Worm (Caenorhabditis elegans) whole organism, L2 larva: ENCODE results near the gene cest-17.

Experiments used
- C34F6.9 ChIP-seq: fragments of 150-350 bp; optimal IDR thresholded peaks from 2 replicates; lab custom pipeline; 2014; ENCODE audit warnings: missing biosample characterization, missing genetic modification characterization
- F13H6.1 ChIP-seq: sonication (generic microtip); optimal IDR thresholded peaks from 2 replicates; lab custom pipeline; 2016; ENCODE audit warnings: missing genetic modification characterization, missing compliant biosample characterization
- R02D3.7 ChIP-seq: fragments of 150-350 bp; optimal IDR thresholded peaks from 2 replicates; lab custom pipeline; 2014; ENCODE audit warnings: missing biosample characterization, missing genetic modification characterization
- Y55F3AM.14 ChIP-seq: fragments of 200-800 bp; sonication (Bioruptor generic); optimal IDR thresholded peaks from 2 replicates; lab custom pipeline; 2018; ENCODE audit warnings: mild to moderate bottlenecking, missing genetic modification characterization, missing compliant biosample characterization
- ZK546.5 ChIP-seq: sonication (generic microtip); optimal IDR thresholded peaks from 2 replicates; lab custom pipeline; 2017; ENCODE audit warnings: missing biosample characterization, missing genetic modification characterization
- blmp-1 ChIP-seq: sonication (generic microtip); optimal IDR thresholded peaks from 2 replicates; lab custom pipeline; 2017; ENCODE audit warnings: missing genetic modification characterization, mild to moderate bottlenecking, missing compliant biosample characterization, antibody characterized with exemption, moderate library complexity; ENCODE audit not compliant: insufficient read depth
- ceh-16 ChIP-seq: fragments of 150-350 bp; optimal IDR thresholded peaks from 2 replicates; lab custom pipeline; 2014; ENCODE audit warnings: missing biosample characterization, missing genetic modification characterization
- crh-2 ChIP-seq: sonication (generic microtip); optimal IDR thresholded peaks from 2 replicates; lab custom pipeline; 2017; ENCODE audit warnings: missing biosample characterization, missing genetic modification characterization
- dmd-4 ChIP-seq: sonication (generic microtip); optimal IDR thresholded peaks from 2 replicates; lab custom pipeline; 2017; ENCODE audit warnings: missing biosample characterization, missing genetic modification characterization
- egl-27 ChIP-seq: sonication (generic microtip); optimal IDR thresholded peaks from 3 replicates; lab custom pipeline; 2017; ENCODE audit warnings: missing biosample characterization, missing genetic modification reagents, missing genetic modification characterization
- elt-1 ChIP-seq: fragments of 150-350 bp; optimal IDR thresholded peaks from 2 replicates; lab custom pipeline; 2014; ENCODE audit warnings: missing biosample characterization, missing genetic modification characterization
- elt-3 ChIP-seq: sonication (generic microtip); optimal IDR thresholded peaks from 2 replicates; lab custom pipeline; 2017; ENCODE audit warnings: missing biosample characterization, missing genetic modification characterization
- fos-1 ChIP-seq: fragments of 150-350 bp; optimal IDR thresholded peaks from 2 replicates; lab custom pipeline; 2014; ENCODE audit warnings: missing biosample characterization, missing genetic modification characterization
- gmeb-1 ChIP-seq: fragments of 150-350 bp; optimal IDR thresholded peaks from 2 replicates; lab custom pipeline; 2014; ENCODE audit warnings: missing biosample characterization, missing genetic modification characterization
- lin-11 ChIP-seq: fragments of 150-350 bp; sonication (generic microtip); optimal IDR thresholded peaks from 2 replicates; lab custom pipeline; 2014; ENCODE audit warnings: missing biosample characterization, missing genetic modification characterization, inconsistent platforms, mixed read lengths
- lin-13 ChIP-seq: fragments of 150-350 bp; optimal IDR thresholded peaks from 2 replicates; lab custom pipeline; 2014; ENCODE audit warnings: missing biosample characterization, missing genetic modification reagents, missing genetic modification characterization
- lsy-2 ChIP-seq, 2 experiments: fragments of 150-350 bp in 1 of 2; sonication (generic microtip) in 1 of 2; optimal IDR thresholded peaks; 2 replicates each; lab custom pipeline; 2014 to 2017; ENCODE audit warnings: missing biosample characterization in 2 of 2, missing genetic modification characterization in 2 of 2
- mab-5 ChIP-seq: fragments of 150-350 bp; optimal IDR thresholded peaks from 2 replicates; lab custom pipeline; 2014; ENCODE audit warnings: missing biosample characterization, missing genetic modification characterization
- mbf-1 ChIP-seq: sonication (generic microtip); optimal IDR thresholded peaks from 2 replicates; lab custom pipeline; 2017; ENCODE audit warnings: missing biosample characterization, missing genetic modification characterization
- mdl-1 ChIP-seq, 2 experiments: fragments of 150-350 bp in 1 of 2; sonication (generic microtip) in 1 of 2; optimal IDR thresholded peaks; 2 replicates each; lab custom pipeline; 2017; ENCODE audit warnings: missing biosample characterization in 2 of 2, missing genetic modification characterization in 2 of 2
- nhr-10 ChIP-seq: sonication (generic microtip); optimal IDR thresholded peaks from 2 replicates; lab custom pipeline; 2017; ENCODE audit warnings: missing biosample characterization, missing genetic modification characterization
- nhr-11 ChIP-seq: fragments of 150-350 bp; optimal IDR thresholded peaks from 2 replicates; lab custom pipeline; 2014; ENCODE audit warnings: missing biosample characterization, missing genetic modification characterization
- nhr-12 ChIP-seq: fragments of 150-350 bp; optimal IDR thresholded peaks from 2 replicates; lab custom pipeline; 2014; ENCODE audit warnings: missing biosample characterization, missing genetic modification characterization
- nhr-129 ChIP-seq: fragments of 150-350 bp; optimal IDR thresholded peaks from 2 replicates; lab custom pipeline; 2014; ENCODE audit warnings: missing biosample characterization, missing genetic modification characterization
- nhr-21 ChIP-seq: fragments of 150-350 bp; optimal IDR thresholded peaks from 2 replicates; lab custom pipeline; 2014; ENCODE audit warnings: missing biosample characterization, missing genetic modification characterization
- nhr-23 ChIP-seq: fragments of 150-350 bp; optimal IDR thresholded peaks from 2 replicates; lab custom pipeline; 2014; ENCODE audit warnings: missing biosample characterization, missing genetic modification reagents, missing genetic modification characterization
- nhr-237 ChIP-seq: fragments of 150-350 bp; optimal IDR thresholded peaks from 2 replicates; lab custom pipeline; 2014; ENCODE audit warnings: missing biosample characterization, missing genetic modification characterization
- nhr-25 ChIP-seq: fragments of 150-350 bp; sonication (generic microtip); optimal IDR thresholded peaks from 3 replicates; lab custom pipeline; 2014; ENCODE audit warnings: missing biosample characterization, missing genetic modification characterization
- nhr-6 ChIP-seq: fragments of 150-350 bp; optimal IDR thresholded peaks from 2 replicates; lab custom pipeline; 2014; ENCODE audit warnings: missing biosample characterization, missing genetic modification characterization
- nhr-77 ChIP-seq: fragments of 150-350 bp; optimal IDR thresholded peaks from 2 replicates; lab custom pipeline; 2014; ENCODE audit warnings: missing biosample characterization, missing genetic modification characterization
- sma-3 ChIP-seq: sonication (generic microtip); optimal IDR thresholded peaks from 2 replicates; lab custom pipeline; 2016; ENCODE audit warnings: missing genetic modification reagents, missing genetic modification characterization, missing compliant biosample characterization
- sma-9 ChIP-seq, 2 experiments: fragments of 150-350 bp in 1 of 2; sonication (generic microtip) in 1 of 2; optimal IDR thresholded peaks; 2 replicates each; lab custom pipeline; 2014 to 2016; ENCODE audit warnings: missing genetic modification characterization in 2 of 2, mild to moderate bottlenecking in 1 of 2, missing biosample characterization in 1 of 2, missing compliant biosample characterization in 1 of 2, missing genetic modification reagents in 1 of 2, moderate library complexity in 1 of 2
- snpc-4 ChIP-seq: fragments of 150-350 bp; optimal IDR thresholded peaks from 2 replicates; lab custom pipeline; 2014; ENCODE audit warnings: missing biosample characterization, missing genetic modification characterization
- ztf-1 ChIP-seq: fragments of 200-800 bp; sonication (Bioruptor generic); conservative IDR thresholded peaks from 2 replicates; pipeline ENCODE4 v1.3.6; 2022; ENCODE audit warnings: missing genetic modification characterization, missing compliant biosample characterization
- ztf-11 ChIP-seq: sonication (generic microtip); optimal IDR thresholded peaks from 2 replicates; lab custom pipeline; 2017; ENCODE audit warnings: missing biosample characterization, missing genetic modification characterization
- ztf-4 ChIP-seq: fragments of 150-350 bp; optimal IDR thresholded peaks from 2 replicates; lab custom pipeline; 2014; ENCODE audit warnings: missing biosample characterization, missing genetic modification characterization

Gene cest-17

ce11 chrV:8230056-8230455 is 26.9 kb downstream of the cest-17 start:
- TF ChIP-seq ztf-11, result no peak
- TF ChIP-seq egl-27 (tag; lab: Kevin White, UChicago), result no peak
- no peak for TF ChIP-seq nhr-6 (tag; lab: Kevin White, UChicago)
- no peak for TF ChIP-seq gmeb-1 (tag; lab: Kevin White, UChicago)
- TF ChIP-seq nhr-129 (tag; lab: Kevin White, UChicago), result peak; percentile 21
- TF ChIP-seq snpc-4 (tag; lab: Kevin White, UChicago), result peak; percentile 67
- peak; percentile 18 for TF ChIP-seq sma-9 (GFP tag; optimal IDR thresholded peaks at IDR 0.05; lab: Kevin White, UChicago)
- TF ChIP-seq sma-9 (tag; optimal IDR thresholded peaks at IDR 0.05; lab: Kevin White, UChicago), result no peak
- no peak for TF ChIP-seq dmd-4 (tag; lab: Kevin White, UChicago)
- no peak for TF ChIP-seq F13H6.1 (tag; lab: Kevin White, UChicago)

DNA sequence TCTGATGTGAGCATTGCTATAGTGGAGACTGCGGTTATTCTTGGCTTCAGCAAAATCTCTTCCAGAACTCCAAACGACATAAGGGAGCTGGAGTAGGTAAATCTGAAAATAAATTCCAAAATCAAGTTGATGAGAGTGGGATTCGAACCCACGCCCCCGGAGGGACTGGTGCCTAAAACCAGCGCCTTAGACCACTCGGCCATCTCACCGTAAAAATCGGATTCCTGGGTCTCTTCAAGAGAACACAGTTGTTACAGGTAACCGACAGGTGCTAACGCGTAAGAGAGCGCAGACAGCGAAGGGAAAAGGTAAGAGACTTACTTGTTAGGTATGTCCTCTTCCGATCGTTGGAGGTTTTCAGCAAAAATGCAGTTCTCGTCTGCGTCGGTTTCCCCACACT is 32.2 kb downstream of the cest-17 start:
- TF ChIP-seq nhr-21, result peak; percentile 29
- peak; percentile 6 for TF ChIP-seq gmeb-1 (tag; lab: Kevin White, UChicago)
- no peak for TF ChIP-seq mdl-1 (tag; optimal IDR thresholded peaks at IDR 0.05; lab: Kevin White, UChicago)
- TF ChIP-seq blmp-1 (tag; lab: Kevin White, UChicago), result no peak
- peak; percentile 45 for TF ChIP-seq nhr-129 (tag; lab: Kevin White, UChicago)
- peak; percentile 54 for TF ChIP-seq sma-3
- TF ChIP-seq snpc-4 (tag; lab: Kevin White, UChicago), result peak; percentile 49
- TF ChIP-seq nhr-77 (tag; lab: Kevin White, UChicago), result no peak
- TF ChIP-seq C34F6.9 (tag; lab: Kevin White, UChicago), result peak; percentile 6
- TF ChIP-seq crh-2 (tag; lab: Kevin White, UChicago), result peak; percentile 48
- TF ChIP-seq, all 48 proteins: peak for 7

ce11 chrV:8238290-8238689 is 35.2 kb downstream of the cest-17 start, which contains the start of gene rol-3:
rol-3 (minus strand) TSS chrV:8238409.
- no peak for TF ChIP-seq nhr-11 (tag; lab: Kevin White, UChicago)
- peak; percentile 3 for TF ChIP-seq sma-3
- TF ChIP-seq nhr-6 (tag; lab: Kevin White, UChicago), result no peak
- no peak for TF ChIP-seq dmd-4 (tag; lab: Kevin White, UChicago)
- TF ChIP-seq nhr-21, result peak; percentile 60
- TF ChIP-seq lsy-2 (tag; optimal IDR thresholded peaks at IDR 0.05; lab: Kevin White, UChicago), result peak in 1 of 2 experiments; percentile 44
- TF ChIP-seq mab-5 (tag; lab: Kevin White, UChicago), result no peak
- TF ChIP-seq nhr-12, result no peak
- peak; percentile 26 for TF ChIP-seq fos-1
- no peak for TF ChIP-seq lin-11 (tag; lab: Kevin White, UChicago)
- TF ChIP-seq, all 48 proteins: peak for 4

- no peak for TF ChIP-seq nhr-25
- TF ChIP-seq sma-9 (GFP tag; optimal IDR thresholded peaks at IDR 0.05; lab: Kevin White, UChicago), result no peak
- no peak for TF ChIP-seq sma-9 (tag; optimal IDR thresholded peaks at IDR 0.05; lab: Kevin White, UChicago)
- TF ChIP-seq lin-13 (GFP tag; lab: Kevin White, UChicago), result no peak
- TF ChIP-seq nhr-10 (tag; lab: Kevin White, UChicago), result no peak
- TF ChIP-seq R02D3.7 (tag; lab: Kevin White, UChicago), result no peak
- no peak for TF ChIP-seq nhr-77 (tag; lab: Kevin White, UChicago)
- TF ChIP-seq Y55F3AM.14 (GFP tag; lab: Kevin White, UChicago), result no peak
- no peak for TF ChIP-seq ZK546.5
- TF ChIP-seq lin-11 (tag; lab: Kevin White, UChicago), result no peak
- no peak for TF ChIP-seq nhr-237 (tag; lab: Kevin White, UChicago)
- TF ChIP-seq ceh-16 (tag; lab: Kevin White, UChicago), result no peak
Observed at ce11 chrV:8239928-8240327, 36.8 kb downstream of the cest-17 start, which contains the start of gene C16D9.3. C16D9.3 (minus strand) TSS chrV:8240028.

ce11 chrV:8242798-8243197 is 39.7 kb downstream of the cest-17 start, which contains the start of gene C16D9.4:
C16D9.4 (minus strand) TSS chrV:8242898.
- TF ChIP-seq lin-13 (GFP tag; lab: Kevin White, UChicago) (no peak), dmd-4 (tag; lab: Kevin White, UChicago) (no peak), elt-3 (tag; lab: Kevin White, UChicago) (no peak), nhr-6 (tag; lab: Kevin White, UChicago) (no peak), mbf-1 (tag; lab: Kevin White, UChicago) (no peak), ztf-11 (no peak), ztf-1 (GFP tag; lab: Robert Waterston, UW) (no peak), F13H6.1 (tag; lab: Kevin White, UChicago) (no peak), crh-2 (tag; lab: Kevin White, UChicago) (no peak), egl-27 (tag; lab: Kevin White, UChicago) (no peak), nhr-25 (no peak), ztf-4 (no peak), elt-1 (tag; lab: Kevin White, UChicago) (no peak), nhr-129 (tag; lab: Kevin White, UChicago) (no peak), snpc-4 (tag; lab: Kevin White, UChicago) (no peak), nhr-11 (tag; lab: Kevin White, UChicago) (no peak), lsy-2 (tag; optimal IDR thresholded peaks at IDR 0.05; lab: Kevin White, UChicago) (no peak), nhr-23 (tag; lab: Kevin White, UChicago) (no peak), sma-9 (GFP tag; optimal IDR thresholded peaks at IDR 0.05; lab: Kevin White, UChicago) (no peak), sma-9 (tag; optimal IDR thresholded peaks at IDR 0.05; lab: Kevin White, UChicago) (no peak)
